Fruit fly (Drosophila melanogaster) whole organism, wandering third instar larva: ENCODE data around the gene Sf3a1.

Source experiments
- Abd-B ChIP-seq: fragments of >200 bp; optimal IDR thresholded peaks from 2 replicates; lab custom pipeline; 2017; ENCODE audit warnings: missing biosample characterization, missing genetic modification characterization
- Myc ChIP-seq: fragments of >200 bp; optimal IDR thresholded peaks from 2 replicates; lab custom pipeline; 2017
- OdsH ChIP-seq: fragments of 200-800 bp; sonication (Bioruptor generic); optimal IDR thresholded peaks from 2 replicates; lab custom pipeline; 2016; ENCODE audit warnings: missing biosample characterization, mild to moderate bottlenecking, missing genetic modification characterization
- usp ChIP-seq: fragments of >200 bp; optimal IDR thresholded peaks from 2 replicates; lab custom pipeline; 2017; ENCODE audit warnings: missing biosample characterization, missing genetic modification characterization

DNA sequence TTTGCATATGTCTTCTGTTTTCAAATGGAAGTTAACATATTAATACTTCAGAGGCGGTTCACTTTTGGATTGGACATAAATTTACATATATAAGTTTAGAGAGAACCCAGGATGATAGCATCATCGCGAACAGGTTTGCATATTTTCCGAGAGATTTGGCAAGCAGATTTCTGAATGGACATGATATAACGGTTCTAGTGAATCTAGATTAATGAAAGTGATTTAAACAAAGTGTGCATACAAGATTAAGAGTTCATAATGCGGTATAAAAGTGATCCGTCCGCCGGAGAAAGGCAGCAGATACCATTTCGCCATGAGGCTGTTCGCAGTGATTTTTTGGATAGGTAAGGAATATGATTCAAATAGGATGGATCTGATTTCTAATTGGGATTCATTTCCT lies 26.2 kb upstream of the Sf3a1 start, which contains the start of gene CG5225:
- TF ChIP-seq Myc (lab: Kevin White, UChicago) (no peak), Abd-B (GFP tag; lab: Kevin White, UChicago) (no peak), usp (no peak), OdsH (GFP tag; lab: Kevin White, UChicago) (no peak)
